Worm (Caenorhabditis elegans): ENCODE data around the gene K06B4.15.
"Not testable (repeated sequence)": the region's sequence is repeated elsewhere in the genome, so short reads cannot be mapped to it uniquely, and the experiment has no call there.

DNA sequence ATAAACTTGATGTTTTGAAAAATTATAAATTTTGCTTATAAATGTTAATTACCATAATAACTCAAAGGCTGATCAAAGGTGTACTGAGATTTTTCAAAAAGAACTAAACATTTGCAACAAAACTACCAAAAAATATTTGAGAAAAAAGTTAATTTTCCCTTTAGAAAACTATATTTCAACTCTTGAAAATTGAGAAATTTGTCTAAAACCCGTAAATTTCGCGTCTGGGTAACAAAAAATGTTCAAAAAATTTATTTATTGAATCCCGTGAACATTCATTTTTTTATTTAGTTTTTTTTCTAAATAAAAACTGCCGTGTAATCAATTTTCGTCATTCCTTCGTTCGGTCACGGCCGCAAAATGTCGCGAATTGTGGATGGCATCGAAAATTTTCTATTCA lies at the start of gene K06B4.15:
- not testable (repeated sequence) for TF ChIP-seq T22C8.4 (GFP tag; IDR thresholded peaks at IDR 0.05); ref-1 (GFP tag; conservative IDR thresholded peaks at IDR 0.05); med-1 (GFP tag; optimal IDR thresholded peaks at IDR 0.05; ENCODE audit: insufficient read depth)

All from whole organism, midembryonic.